Worm (Caenorhabditis elegans) whole organism, L4/young adult: ENCODE measurements around the gene F47E1.2.

ENCODE experiments used
- W03F9.2 ChIP-seq: fragments of 150-350 bp; optimal IDR thresholded peaks from 2 replicates; lab custom pipeline; 2014; ENCODE audit warnings: missing biosample characterization, missing genetic modification characterization
- dao-5 ChIP-seq: sonication (generic microtip); optimal IDR thresholded peaks from 2 replicates; lab custom pipeline; 2016; ENCODE audit warnings: missing genotype, missing genetic modification characterization, moderate library complexity, missing compliant biosample characterization
- him-1 ChIP-seq: sonication (generic microtip); optimal IDR thresholded peaks from 2 replicates; lab custom pipeline; 2016; ENCODE audit warnings: missing genotype, missing genetic modification reagents, missing genetic modification characterization, missing compliant biosample characterization

DNA sequence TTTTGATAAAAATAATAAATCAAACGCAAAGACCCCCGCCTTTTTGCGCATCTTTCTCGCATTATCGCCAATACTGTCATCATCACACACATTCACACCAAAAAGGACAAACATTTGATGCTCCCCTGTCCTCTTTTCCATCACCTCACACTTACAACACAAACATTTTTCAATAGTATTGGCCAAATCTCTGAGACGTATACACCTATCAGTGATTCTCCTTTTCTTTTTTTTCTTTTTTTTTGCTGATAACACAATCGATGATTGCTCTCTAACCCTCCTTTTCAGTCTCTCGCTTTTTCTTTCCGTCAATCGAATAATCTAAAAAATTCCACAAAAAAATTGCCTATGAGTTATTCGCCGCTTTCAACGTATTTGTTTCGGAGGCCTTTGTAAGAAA, 39.4 kb downstream of the F47E1.2 start:
- TF ChIP-seq W03F9.2 (tag; lab: Kevin White, UChicago), result no peak
- TF ChIP-seq him-1 (tag; lab: Kevin White, UChicago), result no peak
- TF ChIP-seq dao-5, result no peak
